Fruit fly (Drosophila melanogaster): Measurements from ENCODE around the gene CenG1A.
A peak's percentile ranks its signal among the peaks of the same experiment; 100 is the strongest.

Gene CenG1A

dm6 chr2L:13839744-13840151 lies 4.4 kb downstream of the CenG1A start (continued):
- TF ChIP-seq cg (GFP tag; optimal IDR thresholded peaks at IDR 0.05) = peak; percentile 31
- TF ChIP-seq Hey (tag; optimal IDR thresholded peaks at IDR 0.05) = no peak
- TF ChIP-seq CG18599 (GFP tag; optimal IDR thresholded peaks at IDR 0.05) = peak; percentile 81
- TF ChIP-seq E2f1 (GFP tag; IDR thresholded peaks at IDR 0.05) = peak; percentile 68
- peak; percentile 67 for TF ChIP-seq corto (GFP tag; optimal IDR thresholded peaks at IDR 0.05)
- TF ChIP-seq ttk (GFP tag; IDR thresholded peaks at IDR 0.05) = peak; percentile 65
- TF ChIP-seq Fer1 (GFP tag; optimal IDR thresholded peaks at IDR 0.05) = peak; percentile 79
- no peak; the same call in 1 of the 2 replicates for TF ChIP-seq ara (GFP tag; IDR thresholded peaks at IDR 0.05)
- TF ChIP-seq CG5180 (GFP tag; optimal IDR thresholded peaks at IDR 0.05) = peak; percentile 59
- no peak for TF ChIP-seq CG7745 (tag; optimal IDR thresholded peaks at IDR 0.05)
- 0 out of 2 replicates have a peak, but pooled peaks have one; percentile 39 for TF ChIP-seq sens-2 (GFP tag; IDR thresholded peaks at IDR 0.05)
- peak; percentile 80 for TF ChIP-seq slp2 (GFP tag; optimal IDR thresholded peaks at IDR 0.05)
- TF ChIP-seq HmgZ (tag; optimal IDR thresholded peaks at IDR 0.05) = peak; percentile 14
- TF ChIP-seq Scr (GFP tag; IDR thresholded peaks at IDR 0.05; ENCODE audit: partially characterized antibody) = no peak
- peak; percentile 45 for TF ChIP-seq CG31224 (GFP tag; IDR thresholded peaks at IDR 0.05)
- peak; percentile 72 for TF ChIP-seq CG12299 (tag; optimal IDR thresholded peaks at IDR 0.05)
- no peak for TF ChIP-seq abd-A (tag; optimal IDR thresholded peaks at IDR 0.05)
- TF ChIP-seq otp (GFP tag; IDR thresholded peaks at IDR 0.05) = peak; percentile 67; the same call in 2 of the 3 replicates

dm6 chr2L:13841508-13841907 lies 6.1 kb downstream of the CenG1A start, which contains the start of gene CG33307:
Gene CG33307, minus strand, starts transcription at chr2L:13841520.
- TF ChIP-seq chm (GFP tag; IDR thresholded peaks at IDR 0.05) = no peak
- TF ChIP-seq CG32532 (GFP tag; IDR thresholded peaks at IDR 0.05) = no peak
- peak; percentile 73 for TF ChIP-seq CG34376 (GFP tag; optimal IDR thresholded peaks at IDR 0.05)
- no peak for TF ChIP-seq Lim3 (GFP tag; IDR thresholded peaks at IDR 0.05)
- peak; percentile 67 for TF ChIP-seq cwo (GFP tag; optimal IDR thresholded peaks at IDR 0.05)
- TF ChIP-seq CG4730 (GFP tag; IDR thresholded peaks at IDR 0.05) = no peak
- no peak for TF ChIP-seq HLH3B (GFP tag; IDR thresholded peaks at IDR 0.05)
- TF ChIP-seq pnt (GFP tag; optimal IDR thresholded peaks at IDR 0.05) = no peak
- TF ChIP-seq CG2199 (GFP tag; IDR thresholded peaks at IDR 0.05) = no peak
- no peak for TF ChIP-seq CG15073 (GFP tag; optimal IDR thresholded peaks at IDR 0.05)
- TF ChIP-seq CG9797 (GFP tag; optimal IDR thresholded peaks at IDR 0.05) = no peak
- no peak for TF ChIP-seq BtbVII (GFP tag; optimal IDR thresholded peaks at IDR 0.05)
- peak; percentile 2 for TF ChIP-seq mirr (GFP tag; optimal IDR thresholded peaks at IDR 0.05)
- TF ChIP-seq sug (tag; optimal IDR thresholded peaks at IDR 0.05) = peak; percentile 73
- TF ChIP-seq Rx (GFP tag; IDR thresholded peaks at IDR 0.05) = no peak
- TF ChIP-seq CG8281 (tag; optimal IDR thresholded peaks at IDR 0.05) = no peak
- TF ChIP-seq CG31441 (GFP tag; IDR thresholded peaks at IDR 0.05) = no peak
- no peak for TF ChIP-seq B-H1 (GFP tag; IDR thresholded peaks at IDR 0.05)
- TF ChIP-seq Spps (tag; optimal IDR thresholded peaks at IDR 0.05) = no peak
- TF ChIP-seq CG4707 (GFP tag; optimal IDR thresholded peaks at IDR 0.05) = no peak
- TF ChIP-seq CHES-1-like (GFP tag; optimal IDR thresholded peaks at IDR 0.05) = no peak
- TF ChIP-seq Hey (tag; optimal IDR thresholded peaks at IDR 0.05) = no peak
- TF ChIP-seq CG11504 (tag; optimal IDR thresholded peaks at IDR 0.05) = no peak
- no peak for TF ChIP-seq hth (optimal IDR thresholded peaks at IDR 0.05)
- no peak for TF ChIP-seq repo (GFP tag; optimal IDR thresholded peaks at IDR 0.05)
- no peak for TF ChIP-seq salm (tag; optimal IDR thresholded peaks at IDR 0.05)
- TF ChIP-seq Atf6 (GFP tag; IDR thresholded peaks at IDR 0.05) = 0 out of 2 replicates have a peak, but pooled peaks have one; percentile 12
- no peak for TF ChIP-seq corto (GFP tag; optimal IDR thresholded peaks at IDR 0.05)
- no peak for TF ChIP-seq seq (GFP tag; IDR thresholded peaks at IDR 0.05)
- TF ChIP-seq CG31388 (GFP tag; optimal IDR thresholded peaks at IDR 0.05) = no peak
- no peak for TF ChIP-seq dm (GFP tag; optimal IDR thresholded peaks at IDR 0.05)
- TF ChIP-seq Chrac-16 (GFP tag; optimal IDR thresholded peaks at IDR 0.05) = no peak
- no peak for TF ChIP-seq CG32772 (GFP tag; IDR thresholded peaks at IDR 0.05)
- no peak for TF ChIP-seq Mrtf (GFP tag; IDR thresholded peaks at IDR 0.05)
- no peak for TF ChIP-seq CG3995 (GFP tag; optimal IDR thresholded peaks at IDR 0.05)
- no peak for TF ChIP-seq Nf-YA (GFP tag; IDR thresholded peaks at IDR 0.05)

Data from whole organism, embryonic.